Worm (Caenorhabditis elegans) whole organism, midembryonic: Measurements from ENCODE around the gene M60.6.

Experiments used
- T22C8.4 ChIP-seq: fragments of 200-800 bp; sonication (Bioruptor generic); IDR thresholded peaks from 2 replicates; pipeline ENCODE4 v1.3.6; 2022; ENCODE audit warnings: missing genetic modification characterization, missing compliant biosample characterization
- med-1 ChIP-seq: sonication (generic microtip); optimal IDR thresholded peaks from 2 replicates; lab custom pipeline; 2017; ENCODE audit warnings: missing genetic modification characterization, mild to moderate bottlenecking, missing compliant biosample characterization, antibody characterized with exemption, missing genetic modification reagents; ENCODE audit not compliant: insufficient read depth
- tab-1 ChIP-seq: fragments of 200-800 bp; sonication (Bioruptor generic); IDR thresholded peaks from 2 replicates; pipeline ENCODE4 v1.3.6; 2022; ENCODE audit warnings: missing genetic modification characterization, missing compliant biosample characterization

ce11 chrX:8268083-8268482 is 15.8 kb upstream of the M60.6 start:
- no peak for TF ChIP-seq med-1 (GFP tag; lab: Kevin White, UChicago)
- TF ChIP-seq tab-1 (GFP tag; lab: Robert Waterston, UW) = no peak
- no peak for TF ChIP-seq T22C8.4
